Worm (Caenorhabditis elegans) whole organism, early embryonic: ENCODE measurements around the gene F38B6.6.

Experiments
- ama-1 ChIP-seq: fragments of 150-350 bp; optimal IDR thresholded peaks from 2 replicates; lab custom pipeline; 2014
- tbx-11 ChIP-seq: fragments of 200-800 bp; sonication (Bioruptor generic); IDR thresholded peaks from 2 replicates; pipeline ENCODE4 v1.3.6; 2022; ENCODE audit warnings: missing genetic modification characterization, missing compliant biosample characterization

DNA sequence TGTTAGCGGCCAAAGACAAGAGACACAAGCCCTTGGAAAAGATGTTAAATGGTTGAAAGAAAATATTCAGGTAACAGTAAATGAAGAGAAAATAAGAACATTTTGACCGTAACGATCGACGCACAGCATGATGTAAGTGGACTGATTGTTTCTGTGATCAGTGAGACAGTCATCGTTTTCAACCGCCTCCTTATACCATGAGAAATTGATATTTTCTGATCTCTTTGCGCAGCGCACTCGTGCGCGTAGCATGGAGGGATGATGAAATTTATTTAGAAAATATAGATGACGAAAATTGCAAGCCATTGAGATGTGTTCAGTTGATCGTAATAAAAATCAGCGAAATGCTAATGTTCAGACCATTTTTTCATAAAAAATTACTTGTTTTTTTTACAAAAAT is 40.3 kb downstream of the F38B6.6 start:
- TF ChIP-seq tbx-11 (GFP tag; lab: Robert Waterston, UW) (no peak), ama-1 (lab: Kevin White, UChicago) (no peak)
